Worm (Caenorhabditis elegans) whole organism, L1 larva: Measurements from ENCODE around the gene F48E3.2.

Source experiments
- C04F5.9 ChIP-seq: sonication (generic microtip); optimal IDR thresholded peaks from 2 replicates; lab custom pipeline; 2016; ENCODE audit warnings: missing genetic modification characterization, missing compliant biosample characterization
- C16A3.4 ChIP-seq: fragments of 150-350 bp; optimal IDR thresholded peaks from 2 replicates; lab custom pipeline; 2014; ENCODE audit warnings: missing biosample characterization, missing genetic modification characterization
- C34B4.2 ChIP-seq: sonication (generic microtip); optimal IDR thresholded peaks from 2 replicates; lab custom pipeline; 2017; ENCODE audit warnings: mild to moderate bottlenecking, missing genetic modification characterization, missing compliant biosample characterization
- F16B12.6 ChIP-seq: fragments of 150-350 bp; optimal IDR thresholded peaks from 2 replicates; lab custom pipeline; 2014; ENCODE audit warnings: missing biosample characterization, missing genetic modification characterization
- Y116A8C.19 ChIP-seq: sonication (generic microtip); optimal IDR thresholded peaks from 2 replicates; lab custom pipeline; 2016; ENCODE audit warnings: missing compliant biosample characterization, missing genetic modification characterization, borderline replicate concordance
- alr-1 ChIP-seq: fragments of 200-800 bp; sonication (Bioruptor generic); optimal IDR thresholded peaks from 2 replicates; lab custom pipeline; 2018; ENCODE audit warnings: borderline replicate concordance, mild to moderate bottlenecking, missing genetic modification characterization, missing compliant biosample characterization
- blmp-1 ChIP-seq: fragments of 150-350 bp; optimal IDR thresholded peaks from 2 replicates; lab custom pipeline; 2014; ENCODE audit warnings: missing biosample characterization, missing genetic modification characterization
- ceh-63 ChIP-seq: fragments of 200-800 bp; sonication (Bioruptor generic); optimal IDR thresholded peaks from 2 replicates; lab custom pipeline; 2018; ENCODE audit warnings: mild to moderate bottlenecking, missing genetic modification characterization, missing compliant biosample characterization
- ceh-82 ChIP-seq, 3 experiments: fragments of 150-350 bp in 1 of 3; sonication (generic microtip) in 2 of 3; optimal IDR thresholded peaks; 2 replicates each; lab custom pipeline; 2014 to 2017; ENCODE audit warnings: missing biosample characterization in 3 of 3, missing genetic modification characterization in 3 of 3
- ceh-90 ChIP-seq: sonication (generic microtip); optimal IDR thresholded peaks from 2 replicates; lab custom pipeline; 2016; ENCODE audit warnings: missing genetic modification characterization, missing compliant biosample characterization
- dpl-1 ChIP-seq, 3 experiments: fragments of 150-350 bp in 2 of 3; sonication (generic microtip) in 1 of 3; optimal IDR thresholded peaks; 2 replicates each; lab custom pipeline; 2014 to 2017; ENCODE audit warnings: missing biosample characterization in 3 of 3, missing genetic modification characterization in 3 of 3, missing genetic modification reagents in 3 of 3
- efl-1 ChIP-seq, 4 experiments: fragments of 150-350 bp; optimal IDR thresholded peaks in 3 of 4; peaks in 1 of 4; 1 replicate in 1 of 4; 2 replicates in 3 of 4; lab custom pipeline; 2014; ENCODE audit warnings: missing biosample characterization in 2 of 4, missing genetic modification characterization in 2 of 4, missing genetic modification reagents in 2 of 4
- elt-2 ChIP-seq: sonication (generic microtip); optimal IDR thresholded peaks from 2 replicates; lab custom pipeline; 2016; ENCODE audit warnings: missing genetic modification characterization, mild to moderate bottlenecking, inconsistent platforms, missing compliant biosample characterization, missing genetic modification reagents
- fkh-4 ChIP-seq: sonication (generic microtip); optimal IDR thresholded peaks from 2 replicates; lab custom pipeline; 2016; ENCODE audit warnings: missing compliant biosample characterization, missing genetic modification characterization, borderline replicate concordance
- fos-1 ChIP-seq: fragments of 150-350 bp; optimal IDR thresholded peaks from 2 replicates; lab custom pipeline; 2014; ENCODE audit warnings: missing biosample characterization, missing genetic modification characterization
- grh-1 ChIP-seq: fragments of 200-800 bp; sonication (Bioruptor generic); IDR thresholded peaks from 2 replicates; pipeline ENCODE4 v1.3.6; 2022; ENCODE audit warnings: missing genetic modification reagents, missing genetic modification characterization, missing compliant biosample characterization
- hlh-17 ChIP-seq: fragments of 200-800 bp; sonication (Bioruptor generic); optimal IDR thresholded peaks from 2 replicates; lab custom pipeline; 2018; ENCODE audit warnings: missing genetic modification characterization, mild to moderate bottlenecking, missing compliant biosample characterization, moderate library complexity, borderline replicate concordance
- hlh-4 ChIP-seq: sonication (generic microtip); optimal IDR thresholded peaks from 2 replicates; lab custom pipeline; 2016; ENCODE audit warnings: mild to moderate bottlenecking, missing genetic modification characterization, missing compliant biosample characterization
- hpl-2 ChIP-seq: fragments of 150-350 bp; optimal IDR thresholded peaks from 2 replicates; lab custom pipeline; 2014; ENCODE audit warnings: missing biosample characterization, missing genetic modification reagents, missing genetic modification characterization
- lin-14 ChIP-seq: fragments of 200-800 bp; sonication (Bioruptor generic); optimal IDR thresholded peaks from 2 replicates; lab custom pipeline; 2018; ENCODE audit warnings: mild to moderate bottlenecking, missing genetic modification characterization, moderate library complexity, missing compliant biosample characterization
- lin-15B ChIP-seq: fragments of 150-350 bp; sonication (generic microtip); optimal IDR thresholded peaks from 3 replicates; lab custom pipeline; 2014; ENCODE audit warnings: missing biosample characterization, missing genetic modification characterization
- lin-39 ChIP-seq: fragments of 150-350 bp; optimal IDR thresholded peaks from 2 replicates; lab custom pipeline; 2014; ENCODE audit warnings: missing biosample characterization, missing genetic modification reagents, missing genetic modification characterization
- lsy-2 ChIP-seq, 2 experiments: fragments of 150-350 bp; optimal IDR thresholded peaks; 2 replicates each; lab custom pipeline; 2014; ENCODE audit warnings: missing biosample characterization in 2 of 2, missing genetic modification characterization in 2 of 2
- mab-9 ChIP-seq: fragments of 200-800 bp; sonication (Bioruptor generic); IDR thresholded peaks from 2 replicates; pipeline ENCODE4 v1.3.6; 2022; ENCODE audit warnings: missing genetic modification reagents, missing genetic modification characterization, missing compliant biosample characterization
- mdl-1 ChIP-seq, 2 experiments: fragments of 150-350 bp; optimal IDR thresholded peaks; 2 replicates each; lab custom pipeline; 2014 to 2017; ENCODE audit warnings: missing biosample characterization in 2 of 2, missing genetic modification characterization in 2 of 2, inconsistent platforms in 1 of 2
- nhr-19 ChIP-seq: fragments of 200-800 bp; sonication (Bioruptor generic); conservative IDR thresholded peaks from 2 replicates; pipeline ENCODE4 v1.3.6; 2022; ENCODE audit warnings: missing genetic modification characterization, missing compliant biosample characterization
- nhr-237 ChIP-seq: fragments of 150-350 bp; optimal IDR thresholded peaks from 2 replicates; lab custom pipeline; 2014; ENCODE audit warnings: missing biosample characterization, missing genetic modification characterization
- nhr-28 ChIP-seq: fragments of 150-350 bp; optimal IDR thresholded peaks from 2 replicates; lab custom pipeline; 2014; ENCODE audit warnings: missing biosample characterization, missing genetic modification characterization
- nhr-76 ChIP-seq: sonication (generic microtip); optimal IDR thresholded peaks from 2 replicates; lab custom pipeline; 2017; ENCODE audit warnings: missing biosample characterization, missing genetic modification characterization
- rnt-1 ChIP-seq: sonication (generic microtip); optimal IDR thresholded peaks from 2 replicates; lab custom pipeline; 2016; ENCODE audit warnings: mild to moderate bottlenecking, missing genetic modification characterization, moderate library complexity, missing compliant biosample characterization
- snpc-4 ChIP-seq: fragments of 150-350 bp; optimal IDR thresholded peaks from 2 replicates; lab custom pipeline; 2014; ENCODE audit warnings: missing biosample characterization, missing genetic modification characterization
- snu-23 ChIP-seq: sonication (generic microtip); optimal IDR thresholded peaks from 2 replicates; lab custom pipeline; 2016; ENCODE audit warnings: missing genetic modification characterization, missing compliant biosample characterization
- swsn-7 ChIP-seq: sonication (generic microtip); optimal IDR thresholded peaks from 2 replicates; lab custom pipeline; 2016; ENCODE audit warnings: missing genetic modification characterization, missing compliant biosample characterization
- tbx-2 ChIP-seq: sonication (generic microtip); optimal IDR thresholded peaks from 2 replicates; lab custom pipeline; 2016; ENCODE audit warnings: missing genetic modification characterization, missing compliant biosample characterization
- unc-62 ChIP-seq: fragments of 150-350 bp; optimal IDR thresholded peaks from 2 replicates; lab custom pipeline; 2014; ENCODE audit warnings: missing biosample characterization, missing genetic modification reagents, missing genetic modification characterization
- unc-98 ChIP-seq: fragments of 200-800 bp; sonication (Bioruptor generic); IDR thresholded peaks from 2 replicates; pipeline ENCODE4 v1.3.6; 2022; ENCODE audit warnings: missing genetic modification characterization, missing compliant biosample characterization
- vab-15 ChIP-seq: sonication (generic microtip); optimal IDR thresholded peaks from 2 replicates; lab custom pipeline; 2017; ENCODE audit warnings: missing genotype, mild to moderate bottlenecking, missing genetic modification characterization, missing compliant biosample characterization
- zip-4 ChIP-seq: fragments of 200-800 bp; sonication (Bioruptor generic); optimal IDR thresholded peaks from 2 replicates; lab custom pipeline; 2018; ENCODE audit warnings: mild to moderate bottlenecking, missing genetic modification characterization, moderate library complexity, missing compliant biosample characterization

The F48E3.2 gene

ce11 chrX:7522595-7522994 is 29.7 kb upstream of the F48E3.2 start:
- TF ChIP-seq unc-98 (GFP tag; lab: Robert Waterston, UW) (no peak), rnt-1 (tag; lab: Kevin White, UChicago) (peak; percentile 45), efl-1 (optimal IDR thresholded peaks at IDR 0.05; lab: Kevin White, UChicago) (no peak), efl-1 (GFP tag; optimal IDR thresholded peaks at IDR 0.05 in 1 of 2; lab: Kevin White, UChicago) (peak in 1 of 2 experiments; percentile 42)

DNA sequence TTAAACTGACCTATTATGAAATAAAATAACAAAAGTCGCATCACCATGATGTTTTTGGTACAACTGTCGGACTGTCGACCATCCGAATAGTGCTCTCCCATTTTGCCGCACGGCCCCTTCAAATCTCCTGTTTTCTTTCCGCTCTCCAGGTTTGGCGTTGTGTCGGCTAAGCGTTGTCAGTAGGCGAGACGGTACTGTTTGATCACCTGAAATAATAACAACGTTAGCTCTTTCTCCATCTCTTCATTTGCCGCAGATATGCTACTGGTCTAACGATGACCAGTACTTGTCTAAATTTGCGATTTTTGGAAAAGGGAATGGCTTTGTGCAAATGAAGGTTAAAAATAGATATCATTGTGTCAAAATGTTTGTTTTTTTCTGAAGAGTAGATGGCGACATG is 26.6 kb upstream of the F48E3.2 start, which contains the start of gene chts-1:
chts-1 (minus strand) TSS at position 101 of the 400 bp plus-strand sequence.
- TF ChIP-seq lin-15B (no peak), swsn-7 (tag; lab: Kevin White, UChicago) (no peak), snu-23 (GFP tag; lab: Kevin White, UChicago) (no peak), unc-62 (no peak)
- TF ChIP-seq, all 84 proteins: peak for 0

DNA sequence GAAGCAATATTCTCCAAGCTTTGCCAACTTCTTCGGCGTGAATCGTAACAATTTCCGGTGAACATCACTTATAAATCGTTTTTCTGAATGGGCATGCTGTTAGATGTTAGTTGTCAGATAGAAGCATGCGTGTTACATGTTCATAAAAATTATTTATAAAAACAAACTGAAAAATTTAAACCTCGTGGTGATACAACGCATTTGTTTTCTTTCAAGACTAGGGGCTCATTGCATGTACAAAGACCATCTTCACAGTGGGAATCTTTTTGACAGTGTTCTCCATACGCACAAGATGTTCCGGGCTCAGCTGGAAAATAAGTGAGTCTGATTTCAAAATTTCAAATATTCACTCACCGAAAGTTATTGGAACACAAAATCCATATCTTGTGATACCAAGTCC is 19.8 kb upstream of the F48E3.2 start:
- TF ChIP-seq lin-14 (no peak), efl-1 (optimal IDR thresholded peaks at IDR 0.05; lab: Kevin White, UChicago) (no peak), efl-1 (GFP tag; optimal IDR thresholded peaks at IDR 0.05 in 1 of 2; lab: Kevin White, UChicago) (peak in 1 of 2 experiments; percentile 82)

DNA sequence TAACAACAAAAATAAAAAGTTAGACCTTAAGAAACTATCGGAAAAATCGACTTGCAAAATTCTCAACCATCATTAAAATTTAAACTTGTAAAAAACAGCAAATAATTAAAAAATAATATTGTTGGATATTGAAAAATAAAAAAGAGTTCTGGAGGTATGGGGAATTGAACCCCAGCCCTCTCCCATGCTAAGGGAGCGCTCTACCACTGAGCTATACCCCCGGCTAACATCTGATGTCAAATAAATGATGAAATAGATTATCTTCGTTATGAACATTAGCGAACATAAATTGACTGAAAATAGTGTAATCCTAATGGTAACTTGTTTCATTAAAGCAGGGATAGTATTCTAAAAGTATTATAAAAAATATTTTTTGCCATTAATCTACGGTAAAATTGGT is 14.2 kb upstream of the F48E3.2 start:
- TF ChIP-seq hlh-17 (GFP tag; lab: Kevin White, UChicago) (no peak), nhr-237 (tag; lab: Kevin White, UChicago) (no peak), snpc-4 (no peak), nhr-76 (tag; lab: Kevin White, UChicago) (no peak), tbx-2 (tag; lab: Kevin White, UChicago) (no peak)

- no peak for TF ChIP-seq elt-2 (tag; lab: Kevin White, UChicago)
- no peak for TF ChIP-seq nhr-19 (GFP tag; lab: Robert Waterston, UW)
- TF ChIP-seq efl-1 (optimal IDR thresholded peaks at IDR 0.05; lab: Kevin White, UChicago), result no peak
- TF ChIP-seq efl-1 (GFP tag; optimal IDR thresholded peaks at IDR 0.05 in 1 of 2; lab: Kevin White, UChicago), result peak in 1 of 2 experiments; percentile 87
- no peak for TF ChIP-seq zip-4
These were observed 13.6 kb upstream of the F48E3.2 start, which contains the start of gene lgc-11 for ce11 chrX:7506533-7506932. lgc-11 (minus strand) TSS chrX:7506633.

- TF ChIP-seq unc-62 (no peak), nhr-237 (tag; lab: Kevin White, UChicago) (no peak), lin-15B (no peak), F16B12.6 (tag; lab: Kevin White, UChicago) (no peak), ceh-63 (GFP tag; lab: Kevin White, UChicago) (no peak), C04F5.9 (tag; lab: Kevin White, UChicago) (no peak), hpl-2 (no peak), C16A3.4 (no peak), ceh-90 (tag; lab: Kevin White, UChicago) (no peak), lin-14 (no peak)
- TF ChIP-seq, all 84 proteins: peak for 0
These were observed 9.9 kb upstream of the F48E3.2 start, which contains the start of gene F48E3.6 for ce11 chrX:7502807-7503206. F48E3.6 (minus strand) TSS chrX:7502907.

DNA sequence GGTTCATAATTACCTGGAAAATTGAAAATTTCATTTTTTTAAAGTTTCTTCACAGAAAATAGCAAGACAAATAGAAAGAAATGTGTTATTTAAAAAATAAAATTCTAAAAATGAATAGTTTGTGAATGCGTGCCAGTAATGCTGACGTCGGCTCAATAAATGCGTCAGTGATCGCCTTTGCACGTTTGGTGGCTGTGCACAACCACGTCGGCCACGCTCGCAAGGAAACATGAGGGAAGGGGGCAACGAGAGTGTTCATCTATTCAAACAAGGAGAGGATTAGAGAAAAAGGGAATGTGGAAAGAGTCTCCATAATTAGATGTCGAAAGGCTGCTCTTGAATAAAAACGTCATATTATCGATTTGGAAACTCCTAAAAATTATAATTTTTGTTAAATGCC is 8.1 kb upstream of the F48E3.2 start, which contains the start of gene uggt-1:
uggt-1 (minus strand) TSS at position 13 of the 400 bp plus-strand sequence.
- TF ChIP-seq hlh-4 (no peak), mdl-1 (tag; optimal IDR thresholded peaks at IDR 0.05; lab: Kevin White, UChicago) (no peak), Y116A8C.19 (tag; lab: Kevin White, UChicago) (no peak), swsn-7 (tag; lab: Kevin White, UChicago) (peak; percentile 96), blmp-1 (tag; lab: Kevin White, UChicago) (no peak), fos-1 (tag; lab: Kevin White, UChicago) (peak; percentile 81), efl-1 (optimal IDR thresholded peaks at IDR 0.05; lab: Kevin White, UChicago) (peak; percentile 73 to 76), efl-1 (GFP tag; optimal IDR thresholded peaks at IDR 0.05 in 1 of 2; lab: Kevin White, UChicago) (peak; percentile 65 to 95), vab-15 (no peak), mab-9 (GFP tag; lab: Robert Waterston, UW) (peak; percentile 66), lin-39 (tag; lab: Kevin White, UChicago) (peak; percentile 61), nhr-28 (tag; lab: Kevin White, UChicago) (no peak), C04F5.9 (tag; lab: Kevin White, UChicago) (peak; percentile 44), C34B4.2 (no peak), alr-1 (tag; lab: Kevin White, UChicago) (no peak), lsy-2 (tag; optimal IDR thresholded peaks at IDR 0.05; lab: Kevin White, UChicago) (peak; percentile 91 to 92), dpl-1 (GFP tag; optimal IDR thresholded peaks at IDR 0.05; lab: Kevin White, UChicago) (peak; percentile 70 to 76 (median 75)), ceh-82 (tag; optimal IDR thresholded peaks at IDR 0.05; lab: Kevin White, UChicago) (peak; percentile 85 to 91 (median 89)), zip-4 (peak; percentile 75), lin-15B (peak; percentile 44), fkh-4 (tag; lab: Kevin White, UChicago) (peak; percentile 18), grh-1 (GFP tag; lab: Robert Waterston, UW) (peak; percentile 78), lin-14 (peak; percentile 99)
